Fruit fly (Drosophila melanogaster): ENCODE measurements around the gene CG1317.

Gene CG1317

DNA sequence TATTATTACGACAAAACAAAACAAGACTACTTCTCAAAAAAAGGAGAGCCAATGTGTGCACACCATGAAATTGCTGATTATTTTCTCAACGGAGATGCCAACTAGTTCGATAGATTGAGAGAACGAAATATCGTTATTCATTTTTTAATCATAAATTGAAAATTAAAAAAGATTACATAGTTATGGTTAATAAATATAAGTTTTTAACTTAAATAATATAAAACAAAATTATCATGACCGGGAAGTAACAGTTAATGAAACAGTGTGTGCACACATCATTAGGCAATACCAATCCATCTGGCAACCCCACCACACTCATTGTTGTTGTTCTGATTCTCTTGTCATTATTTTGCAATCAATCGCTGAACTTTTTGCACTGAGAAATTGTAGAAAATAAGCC is at the start of gene CG1317, which contains the start of gene CG8993:
TSS of gene CG1317 (minus strand) at position 58 of the 400 bp plus-strand sequence.
TSS of gene CG8993 (plus strand) at position 318 of the 400 bp plus-strand sequence.
- peak; percentile 47 for TF ChIP-seq CG17801 (GFP tag; optimal IDR thresholded peaks at IDR 0.05; ENCODE audit: partially characterized antibody)

DNA sequence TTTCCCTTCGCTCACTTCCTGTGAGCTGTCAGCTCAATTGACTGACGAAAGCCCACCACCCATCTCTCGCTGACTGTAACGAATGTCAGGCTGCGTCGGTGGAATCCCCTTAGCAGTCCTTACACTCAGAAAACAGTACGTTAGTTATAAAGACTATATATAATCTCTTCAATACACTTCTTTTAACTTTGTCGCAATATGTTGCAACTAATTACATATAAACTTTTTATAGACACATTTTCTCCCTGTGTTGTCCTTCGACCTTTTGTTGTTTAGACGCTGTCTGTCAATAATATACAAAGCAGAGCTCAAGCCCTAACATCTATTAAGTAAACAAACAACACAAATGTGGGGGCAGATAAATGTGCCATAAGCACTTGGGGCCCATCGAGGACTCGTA is 49.4 kb upstream of the CG1317 start:
- no peak for TF ChIP-seq CG17801 (GFP tag; optimal IDR thresholded peaks at IDR 0.05; ENCODE audit: partially characterized antibody)

DNA sequence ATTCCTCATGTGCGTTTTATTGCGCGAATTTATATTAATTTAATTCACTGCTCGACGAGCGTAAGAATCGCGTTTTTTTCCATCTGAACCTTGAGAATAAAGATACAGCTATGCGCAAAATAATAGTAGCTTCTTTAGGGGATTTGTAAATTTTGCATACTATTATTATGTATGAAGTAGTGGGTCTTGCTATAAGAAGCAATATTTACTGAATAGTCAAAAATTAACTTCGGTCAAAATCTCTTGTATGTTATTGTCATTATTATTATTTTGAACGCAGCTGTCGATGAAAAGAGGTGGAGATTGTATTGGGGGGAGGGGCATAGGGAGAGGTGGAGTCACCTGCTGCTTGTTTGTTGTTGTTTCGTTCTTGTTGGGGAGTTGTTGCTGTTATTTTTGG is 47.0 kb upstream of the CG1317 start:
- TF ChIP-seq CG17801 (GFP tag; optimal IDR thresholded peaks at IDR 0.05; ENCODE audit: partially characterized antibody) = peak; percentile 87

DNA sequence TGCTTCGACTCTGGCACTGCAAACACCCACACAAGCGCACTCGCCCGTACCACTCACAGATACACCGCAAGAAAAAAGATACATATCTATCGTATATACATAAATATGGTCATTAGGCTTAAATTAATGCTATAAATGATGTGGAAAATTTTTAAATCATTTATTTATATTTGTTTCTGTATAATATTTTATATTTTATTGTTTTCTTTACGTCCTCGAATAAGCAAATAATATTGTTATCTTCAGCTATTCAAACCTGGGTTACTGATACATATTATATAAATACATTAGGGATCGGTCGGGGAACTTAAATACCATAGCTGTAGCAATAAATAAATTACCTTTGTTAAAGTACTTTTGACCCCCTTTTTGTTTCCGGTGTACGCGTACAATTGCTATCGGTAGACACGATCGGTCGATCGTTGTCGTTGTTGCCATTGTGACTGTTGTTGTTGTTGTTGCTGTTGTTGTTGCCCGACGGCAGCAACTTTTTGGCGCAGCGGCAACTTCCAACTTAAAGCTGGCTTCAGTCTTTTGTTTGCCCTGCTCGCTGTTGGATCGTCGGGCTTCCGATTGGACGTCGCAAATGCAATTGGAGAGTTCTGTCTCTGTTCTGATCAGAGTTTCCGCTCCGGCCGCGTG is 45.8 kb upstream of the CG1317 start:
- peak; percentile 95 for TF ChIP-seq CG17801 (GFP tag; optimal IDR thresholded peaks at IDR 0.05; ENCODE audit: partially characterized antibody)

DNA sequence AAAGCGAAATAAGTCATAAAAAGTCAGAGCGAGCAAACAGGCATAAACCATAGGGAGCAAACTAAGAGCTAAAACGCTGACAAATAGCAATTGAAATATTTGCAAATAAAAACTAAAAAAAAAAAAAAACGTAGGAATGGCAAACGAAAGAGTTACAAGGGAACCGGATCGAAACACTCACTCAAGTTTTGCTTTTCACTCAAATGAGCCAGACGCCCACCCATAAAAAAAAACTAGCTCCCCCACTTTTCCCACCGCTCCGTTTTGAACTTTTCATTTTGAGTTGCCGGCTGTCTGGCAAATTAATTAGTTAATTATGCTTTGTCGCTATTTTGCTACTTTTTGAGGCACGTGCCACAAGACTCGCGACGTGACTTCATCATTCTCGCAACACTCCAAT is 43.1 kb upstream of the CG1317 start:
- TF ChIP-seq CG17801 (GFP tag; optimal IDR thresholded peaks at IDR 0.05; ENCODE audit: partially characterized antibody) = no peak

DNA sequence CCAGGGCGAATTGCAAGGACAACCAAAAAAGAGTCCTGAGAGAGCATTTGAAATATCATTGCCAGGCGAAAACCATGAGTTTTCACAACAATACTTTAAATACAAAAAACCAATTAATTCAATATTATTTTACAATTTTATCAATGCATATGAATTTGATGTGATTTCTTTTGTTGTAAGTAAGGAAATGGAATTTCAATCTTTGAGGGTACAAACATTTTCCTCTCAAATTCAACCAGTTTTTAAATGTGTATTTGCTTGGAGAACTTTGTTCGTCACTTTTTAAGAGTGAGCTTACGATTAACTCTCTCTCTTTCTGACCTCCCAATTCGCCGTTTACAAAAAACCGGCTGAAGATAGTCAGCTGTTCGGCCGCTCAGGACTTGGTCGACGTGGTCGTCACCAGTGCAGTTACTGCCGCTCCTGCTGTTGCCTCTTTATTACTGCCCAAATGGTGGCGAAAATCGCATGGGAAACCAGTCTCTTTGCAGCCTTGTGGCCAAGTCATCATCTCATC is 39.9 kb upstream of the CG1317 start:
- TF ChIP-seq CG17801 (GFP tag; optimal IDR thresholded peaks at IDR 0.05; ENCODE audit: partially characterized antibody) = no peak

DNA sequence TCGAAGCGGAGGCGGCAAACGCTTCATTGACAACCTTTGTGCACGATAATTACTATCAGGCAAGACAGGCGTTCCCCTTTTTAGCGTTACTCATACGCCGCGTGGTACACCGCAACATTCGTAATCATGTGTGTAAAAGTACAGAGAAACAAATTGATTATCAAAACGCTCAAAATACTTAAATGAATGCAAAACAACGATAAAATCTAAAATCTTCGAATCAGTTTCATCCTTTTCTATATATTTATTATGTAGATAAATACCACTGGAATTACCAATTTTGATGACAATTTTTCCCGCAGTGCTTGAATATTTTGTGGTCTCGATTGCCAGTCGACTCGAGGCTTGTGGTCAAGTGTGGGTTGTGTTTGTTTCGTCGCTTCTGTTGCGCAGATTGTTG is 39.1 kb upstream of the CG1317 start:
- no peak for TF ChIP-seq CG17801 (GFP tag; optimal IDR thresholded peaks at IDR 0.05; ENCODE audit: partially characterized antibody)

DNA sequence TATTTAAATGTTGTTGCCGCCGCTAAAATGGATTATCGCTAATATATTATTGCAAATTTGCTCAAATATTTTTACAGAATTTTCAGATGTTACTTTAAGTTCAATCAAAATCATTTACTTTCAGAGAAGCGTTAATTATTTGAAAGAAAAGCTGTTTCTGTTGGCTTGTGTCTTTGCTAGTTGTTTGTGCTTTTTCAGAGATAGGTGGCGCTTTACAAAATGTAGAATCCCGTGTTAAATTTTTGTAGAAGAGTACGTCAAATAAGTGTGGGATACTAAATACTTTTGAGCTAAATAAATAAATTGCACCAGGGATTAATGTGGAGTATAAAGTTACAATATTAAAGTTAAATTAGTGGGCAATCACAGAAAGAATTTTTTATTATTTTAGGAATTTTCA is 37.5 kb upstream of the CG1317 start:
- no peak for TF ChIP-seq CG17801 (GFP tag; optimal IDR thresholded peaks at IDR 0.05; ENCODE audit: partially characterized antibody)

DNA sequence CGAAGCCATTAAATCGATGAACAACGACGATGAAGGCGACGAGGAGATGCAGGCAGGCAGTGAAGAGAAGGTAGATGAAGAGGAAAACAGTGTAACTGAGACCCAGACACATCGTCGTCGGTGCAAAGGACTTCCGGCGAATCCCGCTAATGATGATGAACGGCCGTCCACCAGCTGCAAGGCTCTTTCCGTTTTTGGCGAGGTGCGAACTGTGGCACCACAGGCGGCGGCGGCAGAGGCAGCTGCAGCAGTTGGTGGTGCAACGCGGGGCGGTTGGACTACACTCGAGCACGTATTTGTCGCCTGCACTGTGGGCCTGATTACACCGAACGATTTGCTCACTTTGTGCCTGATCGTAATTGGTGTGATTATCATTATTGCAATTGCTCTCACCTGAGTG is 36.2 kb upstream of the CG1317 start:
- TF ChIP-seq CG17801 (GFP tag; optimal IDR thresholded peaks at IDR 0.05; ENCODE audit: partially characterized antibody) = no peak

DNA sequence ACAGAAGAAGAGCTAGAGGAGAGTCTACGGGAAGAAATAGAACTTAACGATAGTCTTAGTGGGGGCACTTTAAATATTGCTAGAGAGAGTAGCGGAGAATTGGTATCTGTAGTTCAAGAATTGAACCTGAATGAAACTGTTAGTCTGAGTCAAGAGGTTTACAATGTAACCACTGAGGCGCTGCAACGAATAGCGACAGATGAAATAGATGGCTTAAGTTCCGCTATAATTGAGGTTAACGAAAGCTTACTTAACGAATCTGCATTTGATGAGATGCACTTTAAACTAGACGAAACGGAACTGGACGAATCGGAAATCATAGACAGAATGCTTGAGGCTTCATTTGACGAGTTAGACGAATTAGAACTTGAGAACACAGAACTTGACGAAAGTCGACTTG is 35.5 kb upstream of the CG1317 start:
- TF ChIP-seq CG17801 (GFP tag; optimal IDR thresholded peaks at IDR 0.05; ENCODE audit: partially characterized antibody) = no peak

DNA sequence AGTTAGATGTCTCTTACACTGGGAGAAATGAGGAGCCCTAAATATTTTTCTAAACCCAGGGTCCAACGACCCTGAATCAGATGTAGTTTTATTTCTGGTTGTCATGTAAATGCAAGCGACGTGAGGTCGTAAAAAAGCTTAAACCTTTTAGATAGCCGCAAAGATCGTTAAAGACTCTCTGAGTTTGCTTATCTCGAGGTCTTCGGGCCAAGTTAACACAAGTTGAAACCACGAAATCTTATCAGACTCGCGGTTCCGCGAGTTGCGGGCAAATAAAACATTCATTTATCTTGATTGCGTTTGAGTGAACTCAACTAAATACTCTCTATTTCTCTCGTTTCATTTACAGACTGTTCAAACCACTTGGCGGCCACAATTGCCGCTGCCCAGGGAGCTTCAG is 30.5 kb upstream of the CG1317 start:
- no peak for TF ChIP-seq CG17801 (GFP tag; optimal IDR thresholded peaks at IDR 0.05; ENCODE audit: partially characterized antibody)

DNA sequence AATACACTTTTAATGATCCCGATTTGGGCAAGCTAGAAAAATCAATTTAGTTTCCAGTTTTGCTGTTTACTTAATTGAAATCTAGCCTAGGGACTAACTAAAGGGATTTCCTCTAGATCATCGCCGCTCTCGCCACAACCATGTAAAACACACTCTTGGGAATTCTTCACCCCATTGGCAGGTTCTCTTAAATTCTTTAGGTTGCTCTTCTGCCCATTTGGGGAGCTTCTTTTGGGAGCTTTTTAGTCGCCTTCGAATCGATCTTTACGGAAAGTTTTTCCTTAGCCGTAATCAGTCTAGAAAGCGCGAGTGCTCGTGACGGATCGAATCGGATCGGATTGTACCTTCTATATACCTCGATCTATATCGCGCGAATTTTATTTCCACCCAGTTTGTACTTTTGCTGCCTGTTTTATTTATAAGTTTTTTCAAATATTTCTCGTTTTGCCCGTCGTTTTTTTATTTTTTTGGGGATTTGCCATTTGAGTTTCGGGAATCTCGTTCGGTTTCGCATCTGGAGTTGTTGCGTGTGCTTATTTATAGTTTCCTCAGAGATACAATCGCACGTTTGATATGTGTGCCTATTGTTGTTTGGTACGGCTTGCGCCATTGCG is 28.6 kb upstream of the CG1317 start:
- no peak for TF ChIP-seq CG17801 (GFP tag; optimal IDR thresholded peaks at IDR 0.05; ENCODE audit: partially characterized antibody)

DNA sequence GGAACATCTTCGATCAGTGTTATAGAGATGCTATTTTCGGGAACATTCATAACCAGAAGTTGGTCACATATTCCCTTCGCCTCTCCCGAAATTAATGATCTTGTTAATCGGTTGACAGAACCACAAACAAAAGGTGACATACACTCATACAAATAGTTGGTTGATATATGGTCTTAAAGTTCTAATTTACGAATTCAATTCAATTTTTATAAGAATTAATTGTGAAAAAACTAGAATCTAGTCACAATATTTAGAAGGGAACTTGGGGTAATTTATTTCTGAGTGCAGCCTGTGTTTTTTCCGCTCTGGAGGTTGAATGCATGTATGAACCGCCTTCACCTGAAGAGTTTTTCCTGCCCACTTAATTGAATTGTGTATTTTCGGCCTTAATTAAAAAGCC is 28.0 kb upstream of the CG1317 start:
- TF ChIP-seq CG17801 (GFP tag; optimal IDR thresholded peaks at IDR 0.05; ENCODE audit: partially characterized antibody) = no peak

DNA sequence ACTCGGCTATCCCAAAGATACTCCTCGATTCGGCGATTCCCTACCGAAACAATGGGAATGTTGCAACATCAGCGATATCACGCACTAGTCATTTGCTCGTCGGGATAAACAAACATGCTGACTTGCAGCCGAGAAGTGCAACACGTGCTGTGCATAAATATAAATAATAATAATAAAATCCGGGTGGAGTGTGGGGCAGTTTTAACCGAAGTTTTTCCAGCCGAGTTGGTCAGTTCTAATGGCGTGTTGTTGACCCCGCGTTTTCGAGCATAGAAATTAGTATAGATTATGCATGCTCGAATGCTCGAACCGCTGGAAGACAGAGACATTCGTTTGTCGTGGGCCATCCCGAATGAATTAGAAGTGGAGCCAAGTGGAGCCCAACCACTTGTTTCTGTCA is 26.9 kb upstream of the CG1317 start:
- no peak for TF ChIP-seq CG17801 (GFP tag; optimal IDR thresholded peaks at IDR 0.05; ENCODE audit: partially characterized antibody)

DNA sequence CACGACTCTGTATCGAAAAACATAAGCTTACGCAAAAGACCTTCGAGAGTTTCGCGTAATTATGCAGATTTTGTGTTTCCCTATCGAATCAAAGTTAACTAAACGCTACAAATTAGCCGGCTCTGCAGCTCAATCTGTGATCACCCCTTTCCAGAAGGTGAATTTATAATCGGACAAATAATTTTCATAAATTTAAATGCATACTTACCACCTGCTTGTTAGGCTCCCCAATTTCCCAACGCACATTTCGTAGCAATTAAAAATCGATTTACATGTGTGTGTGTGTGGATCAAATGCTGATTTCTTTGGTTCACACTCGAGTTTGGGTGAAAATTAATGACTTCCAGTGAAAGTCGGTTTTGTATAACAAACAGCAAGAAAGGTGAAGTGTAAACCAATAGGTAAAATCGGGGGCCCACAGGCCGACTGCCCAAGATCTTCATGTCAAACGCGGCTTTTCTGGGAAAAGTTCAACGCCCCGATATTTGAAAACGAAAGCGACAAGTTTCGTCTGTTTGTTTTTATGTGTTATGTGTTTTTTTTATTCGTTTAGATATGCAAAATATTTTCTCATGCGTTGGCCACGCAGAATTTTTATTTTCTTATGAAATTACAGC is 25.9 kb upstream of the CG1317 start:
- no peak for TF ChIP-seq CG17801 (GFP tag; optimal IDR thresholded peaks at IDR 0.05; ENCODE audit: partially characterized antibody)

DNA sequence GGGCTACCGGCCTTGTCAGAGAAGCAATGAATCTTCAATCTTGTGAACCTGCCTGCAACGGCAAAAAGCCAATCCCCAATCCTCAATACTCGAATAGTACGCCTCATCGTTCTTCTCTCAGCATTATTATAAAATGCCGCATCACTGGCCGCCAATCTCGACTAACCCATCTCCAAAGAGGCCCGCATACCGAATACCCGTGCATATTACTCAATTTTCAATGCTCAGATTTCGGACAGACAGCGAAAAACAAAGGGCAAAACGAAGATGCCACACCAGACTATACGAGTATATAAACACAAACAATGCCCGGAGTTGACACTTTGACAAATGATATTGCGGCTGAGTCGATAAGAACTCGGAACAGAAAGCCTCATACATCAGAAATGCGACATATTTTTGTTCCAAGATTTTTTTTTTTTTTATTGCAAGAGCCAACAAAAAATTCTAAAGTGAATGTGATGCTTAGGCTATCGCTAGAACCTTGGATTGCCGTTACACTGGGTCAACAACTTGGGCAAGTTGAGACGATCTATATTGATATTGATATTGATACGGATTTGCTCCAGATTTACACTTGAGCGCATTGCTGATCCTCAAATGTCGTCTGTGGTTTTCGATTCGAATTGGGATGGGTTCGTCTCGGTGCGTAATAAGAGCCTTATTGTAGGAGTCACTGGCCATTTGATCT is 21.2 kb upstream of the CG1317 start:
- TF ChIP-seq CG17801 (GFP tag; optimal IDR thresholded peaks at IDR 0.05; ENCODE audit: partially characterized antibody) = no peak
